Worm (Caenorhabditis elegans) whole organism, mixed stage, embryonic: ENCODE results near the gene arrd-22.

ENCODE experiments used
- bed-3 ChIP-seq: fragments of 200-800 bp; sonication (Bioruptor generic); optimal IDR thresholded peaks from 3 replicates; lab custom pipeline; 2018; ENCODE audit warnings: mild to moderate bottlenecking, missing genetic modification characterization, moderate library complexity, missing compliant biosample characterization
- blmp-1 ChIP-seq: fragments of 150-350 bp; optimal IDR thresholded peaks from 2 replicates; lab custom pipeline; 2014; ENCODE audit warnings: missing biosample characterization, missing genetic modification characterization
- ceh-43 ChIP-seq: fragments of 200-800 bp; sonication (Bioruptor generic); optimal IDR thresholded peaks from 2 replicates; lab custom pipeline; 2018; ENCODE audit warnings: mild to moderate bottlenecking, missing genetic modification characterization, moderate library complexity, missing compliant biosample characterization
- ceh-83 ChIP-seq: fragments of 200-800 bp; sonication (Bioruptor generic); optimal IDR thresholded peaks from 2 replicates; lab custom pipeline; 2018; ENCODE audit warnings: mild to moderate bottlenecking, missing genetic modification characterization, missing compliant biosample characterization
- ces-1 ChIP-seq: fragments of 150-350 bp; optimal IDR thresholded peaks from 2 replicates; lab custom pipeline; 2014; ENCODE audit warnings: missing biosample characterization, missing genetic modification reagents, missing genetic modification characterization
- cnd-1 ChIP-seq: fragments of 200-800 bp; sonication (Bioruptor generic); optimal IDR thresholded peaks from 2 replicates; lab custom pipeline; 2018; ENCODE audit warnings: mild to moderate bottlenecking, missing genetic modification characterization, missing compliant biosample characterization
- drap-1 ChIP-seq: fragments of 200-800 bp; sonication (Bioruptor generic); optimal IDR thresholded peaks from 3 replicates; lab custom pipeline; 2018; ENCODE audit warnings: mild to moderate bottlenecking, missing genetic modification characterization, missing compliant biosample characterization
- elt-1 ChIP-seq: sonication (generic microtip); optimal IDR thresholded peaks from 2 replicates; lab custom pipeline; 2017; ENCODE audit warnings: missing genetic modification characterization, mild to moderate bottlenecking, missing compliant biosample characterization, antibody characterized with exemption, moderate library complexity, borderline replicate concordance; ENCODE audit not compliant: insufficient read depth
- elt-3 ChIP-seq: fragments of 150-350 bp; optimal IDR thresholded peaks from 2 replicates; lab custom pipeline; 2014; ENCODE audit warnings: missing biosample characterization, missing genetic modification characterization
- flh-1 ChIP-seq: fragments of 200-800 bp; sonication (Bioruptor generic); optimal IDR thresholded peaks from 2 replicates; lab custom pipeline; 2018; ENCODE audit warnings: mild to moderate bottlenecking, missing genetic modification characterization, moderate library complexity, missing compliant biosample characterization
- ham-2 ChIP-seq: fragments of 200-800 bp; sonication (Bioruptor generic); optimal IDR thresholded peaks from 2 replicates; lab custom pipeline; 2018; ENCODE audit warnings: mild to moderate bottlenecking, missing genetic modification characterization, missing compliant biosample characterization
- hlh-1 ChIP-seq: fragments of 150-350 bp; optimal IDR thresholded peaks from 2 replicates; lab custom pipeline; 2014; ENCODE audit warnings: missing biosample characterization, missing genetic modification reagents, missing genetic modification characterization
- lin-13 ChIP-seq: fragments of 150-350 bp; optimal IDR thresholded peaks from 2 replicates; lab custom pipeline; 2014; ENCODE audit warnings: missing biosample characterization, missing genetic modification characterization
- lin-32 ChIP-seq: fragments of 200-800 bp; sonication (Bioruptor generic); optimal IDR thresholded peaks from 2 replicates; lab custom pipeline; 2018; ENCODE audit warnings: mild to moderate bottlenecking, missing genetic modification characterization, missing compliant biosample characterization
- lsy-2 ChIP-seq: fragments of 150-350 bp; optimal IDR thresholded peaks from 2 replicates; lab custom pipeline; 2014; ENCODE audit warnings: missing biosample characterization, missing genetic modification characterization
- mab-5 ChIP-seq: fragments of 150-350 bp; optimal IDR thresholded peaks from 2 replicates; lab custom pipeline; 2014; ENCODE audit warnings: missing biosample characterization, missing genetic modification characterization
- mls-2 ChIP-seq: sonication (generic microtip); optimal IDR thresholded peaks from 2 replicates; lab custom pipeline; 2016; ENCODE audit warnings: mild to moderate bottlenecking, missing genetic modification characterization, moderate library complexity, missing compliant biosample characterization
- nhr-2 ChIP-seq: fragments of 150-350 bp; optimal IDR thresholded peaks from 2 replicates; lab custom pipeline; 2014; ENCODE audit warnings: missing biosample characterization, missing genetic modification characterization
- nhr-237 ChIP-seq: fragments of 150-350 bp; optimal IDR thresholded peaks from 2 replicates; lab custom pipeline; 2014; ENCODE audit warnings: missing biosample characterization, missing genetic modification characterization
- nhr-28 ChIP-seq: fragments of 150-350 bp; optimal IDR thresholded peaks from 2 replicates; lab custom pipeline; 2014; ENCODE audit warnings: missing biosample characterization, missing genetic modification characterization
- nhr-76 ChIP-seq: sonication (generic microtip); optimal IDR thresholded peaks from 2 replicates; lab custom pipeline; 2017; ENCODE audit warnings: missing biosample characterization, missing genetic modification characterization
- pha-4 ChIP-seq: fragments of 150-350 bp; optimal IDR thresholded peaks from 2 replicates; lab custom pipeline; 2018; ENCODE audit warnings: missing biosample characterization, missing genetic modification reagents, missing genetic modification characterization
- sem-2 ChIP-seq: fragments of 200-800 bp; sonication (Bioruptor generic); optimal IDR thresholded peaks from 2 replicates; lab custom pipeline; 2018; ENCODE audit warnings: mild to moderate bottlenecking, missing genetic modification characterization, missing compliant biosample characterization
- snpc-4 ChIP-seq: fragments of 150-350 bp; optimal IDR thresholded peaks from 2 replicates; lab custom pipeline; 2014; ENCODE audit warnings: missing biosample characterization, missing genetic modification characterization
- sptf-1 ChIP-seq: sonication (generic microtip); optimal IDR thresholded peaks from 2 replicates; lab custom pipeline; 2017; ENCODE audit warnings: mild to moderate bottlenecking, missing genetic modification characterization, moderate library complexity, missing compliant biosample characterization
- tbx-8 ChIP-seq: fragments of 200-800 bp; sonication (Bioruptor generic); optimal IDR thresholded peaks from 2 replicates; lab custom pipeline; 2018; ENCODE audit warnings: mild to moderate bottlenecking, missing genetic modification characterization, moderate library complexity, missing compliant biosample characterization
- unc-120 ChIP-seq: sonication (generic microtip); optimal IDR thresholded peaks from 2 replicates; lab custom pipeline; 2017; ENCODE audit warnings: missing genetic modification characterization, missing compliant biosample characterization; ENCODE audit not compliant: poor library complexity, severe bottlenecking
- unc-39 ChIP-seq: fragments of 150-350 bp; optimal IDR thresholded peaks from 2 replicates; lab custom pipeline; 2014; ENCODE audit warnings: missing biosample characterization, missing genetic modification characterization
- zip-8 ChIP-seq: fragments of 150-350 bp; optimal IDR thresholded peaks from 2 replicates; lab custom pipeline; 2014; ENCODE audit warnings: missing biosample characterization, missing genetic modification characterization
- ztf-11 ChIP-seq: fragments of 150-350 bp; optimal IDR thresholded peaks from 2 replicates; lab custom pipeline; 2014; ENCODE audit warnings: missing biosample characterization, missing genetic modification characterization

Gene arrd-22

DNA sequence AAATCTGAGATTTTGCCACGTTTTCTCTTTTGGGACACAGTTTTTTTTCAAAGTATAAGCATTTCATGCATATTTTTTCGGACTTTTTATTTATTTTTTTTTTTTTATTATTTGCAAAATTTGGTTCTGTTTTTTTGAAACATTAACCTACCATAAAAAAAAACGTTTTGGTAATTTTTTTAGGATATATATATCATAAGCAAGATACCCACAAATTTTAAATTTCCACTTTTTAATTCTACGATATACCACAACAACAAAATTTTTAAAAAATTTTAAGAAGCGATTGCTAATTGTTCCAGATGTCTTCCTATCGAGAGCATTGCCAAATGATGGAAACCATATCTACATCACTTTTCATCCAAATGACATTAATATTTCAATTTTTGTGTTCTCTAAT is 18.4 kb downstream of the arrd-22 start, which contains the start of gene srab-20:
Gene srab-20, plus strand, starts transcription at position 301 of the 400 bp plus-strand sequence.
- TF ChIP-seq unc-39: no peak
- TF ChIP-seq sem-2 (GFP tag; lab: Kevin White, UChicago): no peak
- TF ChIP-seq elt-1 (tag; lab: Kevin White, UChicago): no peak
- no peak for TF ChIP-seq blmp-1
- no peak for TF ChIP-seq lsy-2 (tag; lab: Kevin White, UChicago)
- no peak for TF ChIP-seq ceh-43 (GFP tag; lab: Kevin White, UChicago)
- TF ChIP-seq nhr-28 (tag; lab: Kevin White, UChicago): no peak
- TF ChIP-seq nhr-237: no peak
- TF ChIP-seq cnd-1 (tag; lab: Kevin White, UChicago): no peak
- TF ChIP-seq flh-1 (GFP tag; lab: Kevin White, UChicago): no peak
- TF ChIP-seq snpc-4 (tag; lab: Kevin White, UChicago): no peak
- TF ChIP-seq pha-4 (tag; lab: Kevin White, UChicago): no peak
- TF ChIP-seq hlh-1 (tag; lab: Kevin White, UChicago): no peak
- TF ChIP-seq nhr-76 (tag; lab: Kevin White, UChicago): no peak
- no peak for TF ChIP-seq mls-2 (tag; lab: Kevin White, UChicago)

DNA sequence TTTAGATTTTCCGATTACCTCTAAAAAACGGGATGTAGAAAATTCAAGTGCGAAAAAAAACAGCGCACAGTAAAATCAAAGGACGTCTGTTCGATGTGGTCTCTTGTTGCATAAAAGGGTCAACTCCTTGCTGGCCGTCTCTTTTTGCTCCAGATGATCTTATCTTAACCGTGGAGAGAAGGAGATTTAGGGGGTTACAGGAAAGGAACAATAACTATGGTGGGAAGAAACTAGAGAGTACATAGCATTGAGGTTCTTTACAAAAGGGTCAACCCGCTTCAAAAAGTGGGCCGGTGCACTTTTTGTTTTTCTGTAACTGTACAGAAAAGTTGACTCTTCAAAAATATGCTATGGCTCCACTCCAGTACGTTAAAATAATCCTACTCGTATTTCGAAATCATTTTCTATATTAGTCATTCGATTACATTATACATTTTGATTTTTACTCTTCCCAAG is 21.2 kb downstream of the arrd-22 start, which contains the start of the genes T20D4.19 and srj-9:
Gene T20D4.19, minus strand, starts transcription at position 101 of the 456 bp plus-strand sequence.
Gene srj-9, plus strand, starts transcription at position 406 of the 456 bp plus-strand sequence.
- TF ChIP-seq ceh-83 (GFP tag; lab: Kevin White, UChicago) (no peak), nhr-2 (tag; lab: Kevin White, UChicago) (peak; percentile 31)
- TF ChIP-seq, all 35 proteins: peak for 1

DNA sequence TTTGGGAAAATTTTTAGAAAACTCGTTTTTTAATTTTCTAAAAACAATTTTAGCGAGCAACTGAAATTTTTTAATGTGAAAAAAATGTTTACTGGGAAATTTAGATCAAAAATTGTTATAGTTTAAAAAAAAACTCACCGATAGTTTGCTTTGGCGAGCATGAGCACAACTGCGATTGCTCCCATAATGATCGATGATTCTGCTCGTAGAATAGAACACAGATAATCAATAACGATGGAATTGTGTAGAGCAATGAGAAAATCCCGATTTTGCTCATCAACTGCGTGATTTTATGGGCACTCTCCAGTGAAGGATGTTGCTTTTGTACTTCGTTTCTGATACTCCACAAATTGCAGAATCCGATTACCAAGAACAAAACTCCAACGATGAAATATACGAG is 32.3 kb downstream of the arrd-22 start:
- TF ChIP-seq lin-32: no peak
- TF ChIP-seq snpc-4 (tag; lab: Kevin White, UChicago): no peak
- TF ChIP-seq zip-8 (tag; lab: Kevin White, UChicago): no peak
- TF ChIP-seq ztf-11 (tag; lab: Kevin White, UChicago): no peak
- TF ChIP-seq cnd-1 (tag; lab: Kevin White, UChicago): no peak
- no peak for TF ChIP-seq ceh-83 (GFP tag; lab: Kevin White, UChicago)
- no peak for TF ChIP-seq sptf-1 (tag; lab: Kevin White, UChicago)
- no peak for TF ChIP-seq lsy-2 (tag; lab: Kevin White, UChicago)
- no peak for TF ChIP-seq nhr-28 (tag; lab: Kevin White, UChicago)
- TF ChIP-seq ham-2 (GFP tag; lab: Kevin White, UChicago): no peak
- no peak for TF ChIP-seq mab-5 (tag; lab: Kevin White, UChicago)
- no peak for TF ChIP-seq elt-1 (tag; lab: Kevin White, UChicago)
- TF ChIP-seq pha-4 (tag; lab: Kevin White, UChicago): no peak
- no peak for TF ChIP-seq lin-13 (tag; lab: Kevin White, UChicago)
- TF ChIP-seq tbx-8 (GFP tag; lab: Kevin White, UChicago): no peak
- TF ChIP-seq drap-1 (GFP tag; lab: Kevin White, UChicago): no peak
- TF ChIP-seq blmp-1: no peak
- no peak for TF ChIP-seq ces-1 (GFP tag; lab: Kevin White, UChicago)

DNA sequence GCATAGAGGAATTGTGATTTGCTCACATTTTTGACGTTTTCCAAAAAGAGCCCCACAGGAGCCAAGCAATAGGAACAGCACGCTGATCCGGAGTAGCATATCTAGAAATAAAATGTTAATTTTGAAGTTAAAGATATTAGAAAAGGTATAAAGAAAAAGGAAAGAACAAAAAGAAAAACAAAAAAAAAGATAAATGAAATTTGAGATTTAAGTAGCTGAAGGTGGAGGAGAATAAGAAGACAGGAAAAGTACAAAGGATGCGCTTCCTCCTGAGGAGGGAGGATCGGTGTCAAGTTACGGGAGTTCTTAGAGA is 34.4 kb downstream of the arrd-22 start, which contains the start of gene cfz-2:
Gene cfz-2, minus strand, starts transcription at position 101 of the 313 bp plus-strand sequence.
- no peak for TF ChIP-seq drap-1 (GFP tag; lab: Kevin White, UChicago)
- no peak for TF ChIP-seq bed-3
- TF ChIP-seq elt-3 (tag; lab: Kevin White, UChicago): no peak
- no peak for TF ChIP-seq lin-13 (tag; lab: Kevin White, UChicago)
- no peak for TF ChIP-seq cnd-1 (tag; lab: Kevin White, UChicago)
- no peak for TF ChIP-seq unc-120 (tag; lab: Kevin White, UChicago)
- no peak for TF ChIP-seq elt-1 (tag; lab: Kevin White, UChicago)
- TF ChIP-seq ztf-11 (tag; lab: Kevin White, UChicago): no peak
- no peak for TF ChIP-seq ham-2 (GFP tag; lab: Kevin White, UChicago)
- no peak for TF ChIP-seq nhr-76 (tag; lab: Kevin White, UChicago)
- TF ChIP-seq nhr-2 (tag; lab: Kevin White, UChicago): no peak
- TF ChIP-seq sem-2 (GFP tag; lab: Kevin White, UChicago): no peak
- no peak for TF ChIP-seq pha-4 (tag; lab: Kevin White, UChicago)
- no peak for TF ChIP-seq blmp-1
- TF ChIP-seq mab-5 (tag; lab: Kevin White, UChicago): no peak
- no peak for TF ChIP-seq lsy-2 (tag; lab: Kevin White, UChicago)
- no peak for TF ChIP-seq lin-32
- TF ChIP-seq nhr-28 (tag; lab: Kevin White, UChicago): no peak
